Worm (Caenorhabditis elegans) whole organism, early embryonic: ENCODE measurements around the gene glc-3.
"Not testable (repeated sequence)": the region's sequence is repeated elsewhere in the genome, so short reads cannot be mapped to it uniquely, and the experiment has no call there.

Experiments
- B0310.2 ChIP-seq: sonication (generic microtip); optimal IDR thresholded peaks from 2 replicates; lab custom pipeline; 2016; ENCODE audit warnings: mild to moderate bottlenecking, missing genetic modification characterization, missing compliant biosample characterization
- F13C5.2 ChIP-seq: sonication (generic microtip); optimal IDR thresholded peaks from 2 replicates; lab custom pipeline; 2017; ENCODE audit warnings: mild to moderate bottlenecking, missing genetic modification characterization, inconsistent platforms, missing compliant biosample characterization
- aly-1 ChIP-seq: sonication (generic microtip); optimal IDR thresholded peaks from 2 replicates; lab custom pipeline; 2016; ENCODE audit warnings: missing genetic modification characterization, missing compliant biosample characterization
- ama-1 ChIP-seq: fragments of 150-350 bp; optimal IDR thresholded peaks from 2 replicates; lab custom pipeline; 2014
- ceh-13 ChIP-seq: fragments of 200-800 bp; sonication (Bioruptor generic); optimal IDR thresholded peaks from 2 replicates; lab custom pipeline; 2018; ENCODE audit warnings: mild to moderate bottlenecking, missing genetic modification characterization, missing compliant biosample characterization
- ceh-36 ChIP-seq: sonication (generic microtip); optimal IDR thresholded peaks from 2 replicates; lab custom pipeline; 2016; ENCODE audit warnings: missing genetic modification characterization, inconsistent platforms, missing compliant biosample characterization
- ets-7 ChIP-seq: sonication (generic microtip); optimal IDR thresholded peaks from 2 replicates; lab custom pipeline; 2016; ENCODE audit warnings: missing genotype, missing genetic modification characterization, missing compliant biosample characterization
- flt-1 ChIP-seq: fragments of 200-800 bp; sonication (Bioruptor generic); IDR thresholded peaks from 2 replicates; pipeline ENCODE4 v1.3.6; 2022; ENCODE audit warnings: missing genetic modification characterization, missing compliant biosample characterization
- hmbx-1 ChIP-seq: sonication (generic microtip); optimal IDR thresholded peaks from 2 replicates; lab custom pipeline; 2016; ENCODE audit warnings: mild to moderate bottlenecking, missing genetic modification characterization, missing compliant biosample characterization
- hmg-4 ChIP-seq: fragments of 200-800 bp; sonication (Bioruptor generic); optimal IDR thresholded peaks from 2 replicates; lab custom pipeline; 2018; ENCODE audit warnings: mild to moderate bottlenecking, missing genetic modification characterization, missing compliant biosample characterization
- hnd-1 ChIP-seq: sonication (generic microtip); optimal IDR thresholded peaks from 2 replicates; lab custom pipeline; 2016; ENCODE audit warnings: missing genetic modification characterization, missing compliant biosample characterization
- pes-1 ChIP-seq: fragments of 200-800 bp; sonication (Bioruptor generic); IDR thresholded peaks from 2 replicates; pipeline ENCODE4 v1.3.6; 2022; ENCODE audit warnings: missing genetic modification reagents, missing genetic modification characterization, missing compliant biosample characterization
- scrt-1 ChIP-seq: fragments of 200-800 bp; sonication (Bioruptor generic); IDR thresholded peaks from 2 replicates; pipeline ENCODE4 v1.3.6; 2022; ENCODE audit warnings: missing genetic modification characterization, missing compliant biosample characterization
- sea-1 ChIP-seq: fragments of 200-800 bp; sonication (Bioruptor generic); conservative IDR thresholded peaks from 2 replicates; pipeline ENCODE4 v1.3.6; 2022; ENCODE audit warnings: missing genetic modification characterization, missing compliant biosample characterization
- tbx-11 ChIP-seq: fragments of 200-800 bp; sonication (Bioruptor generic); IDR thresholded peaks from 2 replicates; pipeline ENCODE4 v1.3.6; 2022; ENCODE audit warnings: missing genetic modification characterization, missing compliant biosample characterization
- tbx-37 ChIP-seq: fragments of 200-800 bp; sonication (Bioruptor generic); conservative IDR thresholded peaks from 2 replicates; pipeline ENCODE4 v1.3.6; 2022; ENCODE audit warnings: missing genetic modification reagents, missing genetic modification characterization, missing compliant biosample characterization
- tra-4 ChIP-seq: sonication (generic microtip); optimal IDR thresholded peaks from 2 replicates; lab custom pipeline; 2017; ENCODE audit warnings: missing genetic modification characterization, missing compliant biosample characterization

Gene glc-3

ce11 chrV:5484866-5485265 lies 31.4 kb upstream of the glc-3 start, which contains the start of gene srg-65:
srg-65 (minus strand) TSS chrV:5484966.
- TF ChIP-seq ama-1 (no peak), sea-1 (GFP tag; lab: Robert Waterston, UW) (no peak), tra-4 (tag; lab: Kevin White, UChicago) (no peak), tbx-11 (GFP tag; lab: Robert Waterston, UW) (no peak), F13C5.2 (tag; lab: Kevin White, UChicago) (no peak), aly-1 (tag; lab: Kevin White, UChicago) (no peak), tbx-37 (GFP tag; lab: Robert Waterston, UW) (no peak), scrt-1 (GFP tag; lab: Robert Waterston, UW) (no peak), hmg-4 (GFP tag; lab: Kevin White, UChicago) (no peak), ceh-13 (GFP tag; lab: Kevin White, UChicago) (no peak), pes-1 (GFP tag; lab: Robert Waterston, UW) (no peak), ceh-36 (no peak), B0310.2 (tag; lab: Kevin White, UChicago) (no peak), flt-1 (GFP tag; lab: Robert Waterston, UW) (no peak)

- TF ChIP-seq B0310.2 (tag; lab: Kevin White, UChicago): no peak
- TF ChIP-seq scrt-1 (GFP tag; lab: Robert Waterston, UW): no peak
- TF ChIP-seq aly-1 (tag; lab: Kevin White, UChicago): no peak
- TF ChIP-seq hmg-4 (GFP tag; lab: Kevin White, UChicago): no peak
These were observed 28.8 kb upstream of the glc-3 start, which contains the start of gene srg-66 for ce11 chrV:5482315-5482714. srg-66 (minus strand) TSS chrV:5482415.

ce11 chrV:5477719-5478118 lies 24.2 kb upstream of the glc-3 start:
- no peak for TF ChIP-seq hmg-4 (GFP tag; lab: Kevin White, UChicago)
- no peak for TF ChIP-seq F13C5.2 (tag; lab: Kevin White, UChicago)
- TF ChIP-seq tbx-11 (GFP tag; lab: Robert Waterston, UW): no peak
- no peak for TF ChIP-seq hmbx-1 (tag; lab: Kevin White, UChicago)
- no peak for TF ChIP-seq B0310.2 (tag; lab: Kevin White, UChicago)
- no peak for TF ChIP-seq tbx-37 (GFP tag; lab: Robert Waterston, UW)
- no peak for TF ChIP-seq ama-1
- no peak for TF ChIP-seq ceh-36
- no peak for TF ChIP-seq ets-7
- TF ChIP-seq flt-1 (GFP tag; lab: Robert Waterston, UW): no peak
- TF ChIP-seq tra-4 (tag; lab: Kevin White, UChicago): no peak
- TF ChIP-seq aly-1 (tag; lab: Kevin White, UChicago): no peak
- TF ChIP-seq hnd-1 (tag; lab: Kevin White, UChicago): no peak
- TF ChIP-seq ceh-13 (GFP tag; lab: Kevin White, UChicago): no peak
- TF ChIP-seq scrt-1 (GFP tag; lab: Robert Waterston, UW): no peak
- no peak for TF ChIP-seq pes-1 (GFP tag; lab: Robert Waterston, UW)
- no peak for TF ChIP-seq sea-1 (GFP tag; lab: Robert Waterston, UW)

- TF ChIP-seq ama-1; scrt-1 (GFP tag; lab: Robert Waterston, UW); ceh-36: not testable (repeated sequence)
These were observed 17.4 kb upstream of the glc-3 start, which contains the start of gene ZC317.7 for ce11 chrV:5470930-5471329. ZC317.7 (minus strand) TSS chrV:5471030.

ce11 chrV:5468489-5468888 lies 15.0 kb upstream of the glc-3 start, which contains the start of gene ZC317.6:
ZC317.6 (minus strand) TSS chrV:5468589.
- TF ChIP-seq pes-1 (GFP tag; lab: Robert Waterston, UW); hmbx-1 (tag; lab: Kevin White, UChicago); ceh-36: not testable (repeated sequence)

DNA sequence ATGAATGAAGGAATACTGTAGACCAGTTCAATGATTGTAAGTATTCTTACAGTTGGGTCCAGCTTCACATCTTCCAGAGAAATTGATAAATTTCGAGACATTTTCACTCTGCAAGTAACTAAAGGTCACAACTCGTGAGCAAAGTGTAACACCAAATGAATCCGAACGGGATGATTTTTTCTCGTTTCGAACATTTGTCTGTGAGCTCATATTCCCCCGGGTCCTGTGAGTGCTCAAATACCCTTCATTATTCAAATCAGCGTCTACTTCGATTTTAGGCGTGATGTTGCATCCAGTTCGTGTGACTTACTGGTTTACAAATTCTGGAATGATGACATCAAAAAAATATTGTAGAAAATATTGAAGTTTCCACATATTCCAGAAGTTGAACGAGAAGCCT lies 11.8 kb upstream of the glc-3 start, which contains the start of gene srg-68:
Gene srg-68, minus strand, starts transcription at position 101 of the 400 bp plus-strand sequence.
- TF ChIP-seq ceh-36 (no peak), sea-1 (GFP tag; lab: Robert Waterston, UW) (no peak), aly-1 (tag; lab: Kevin White, UChicago) (no peak), tra-4 (tag; lab: Kevin White, UChicago) (no peak), ama-1 (no peak), hmbx-1 (tag; lab: Kevin White, UChicago) (no peak), ets-7 (no peak), tbx-11 (GFP tag; lab: Robert Waterston, UW) (no peak), tbx-37 (GFP tag; lab: Robert Waterston, UW) (no peak), hnd-1 (tag; lab: Kevin White, UChicago) (no peak), F13C5.2 (tag; lab: Kevin White, UChicago) (no peak), scrt-1 (GFP tag; lab: Robert Waterston, UW) (no peak), B0310.2 (tag; lab: Kevin White, UChicago) (no peak), flt-1 (GFP tag; lab: Robert Waterston, UW) (no peak)

ce11 chrV:5462894-5463293 lies 9.4 kb upstream of the glc-3 start, which contains the start of gene srg-67:
srg-67 (minus strand) TSS chrV:5462994.
- TF ChIP-seq hmg-4 (GFP tag; lab: Kevin White, UChicago): no peak
- no peak for TF ChIP-seq ama-1
- TF ChIP-seq hnd-1 (tag; lab: Kevin White, UChicago): no peak
- TF ChIP-seq tbx-11 (GFP tag; lab: Robert Waterston, UW): no peak
- no peak for TF ChIP-seq pes-1 (GFP tag; lab: Robert Waterston, UW)
- no peak for TF ChIP-seq aly-1 (tag; lab: Kevin White, UChicago)
- no peak for TF ChIP-seq hmbx-1 (tag; lab: Kevin White, UChicago)
- TF ChIP-seq scrt-1 (GFP tag; lab: Robert Waterston, UW): no peak
- no peak for TF ChIP-seq ets-7
- TF ChIP-seq tra-4 (tag; lab: Kevin White, UChicago): no peak
- TF ChIP-seq tbx-37 (GFP tag; lab: Robert Waterston, UW): no peak
- no peak for TF ChIP-seq B0310.2 (tag; lab: Kevin White, UChicago)
- no peak for TF ChIP-seq ceh-13 (GFP tag; lab: Kevin White, UChicago)
- no peak for TF ChIP-seq flt-1 (GFP tag; lab: Robert Waterston, UW)
- no peak for TF ChIP-seq sea-1 (GFP tag; lab: Robert Waterston, UW)
- TF ChIP-seq F13C5.2 (tag; lab: Kevin White, UChicago): no peak
